Worm (Caenorhabditis elegans) whole organism, late embryonic: ENCODE results near the gene F18A11.2.

Experiments used
- K09A11.1 ChIP-seq: sonication (generic microtip); optimal IDR thresholded peaks from 2 replicates; lab custom pipeline; 2017; ENCODE audit warnings: antibody characterized with exemption, mild to moderate bottlenecking, missing genetic modification characterization, missing compliant biosample characterization; ENCODE audit not compliant: insufficient read depth
- ceh-9 ChIP-seq: sonication (generic microtip); optimal IDR thresholded peaks from 2 replicates; lab custom pipeline; 2016; ENCODE audit warnings: mild to moderate bottlenecking, missing genetic modification characterization, inconsistent platforms, missing compliant biosample characterization
- hlh-13 ChIP-seq: fragments of 200-800 bp; sonication (Bioruptor generic); optimal IDR thresholded peaks from 2 replicates; lab custom pipeline; 2018; ENCODE audit warnings: mild to moderate bottlenecking, missing genetic modification characterization, missing compliant biosample characterization
- nhr-11 ChIP-seq: fragments of 150-350 bp; optimal IDR thresholded peaks from 2 replicates; lab custom pipeline; 2014; ENCODE audit warnings: missing biosample characterization, missing genetic modification characterization
- pax-1 ChIP-seq: fragments of 150-350 bp; optimal IDR thresholded peaks from 2 replicates; lab custom pipeline; 2014; ENCODE audit warnings: missing biosample characterization, missing genetic modification characterization
- syd-9 ChIP-seq: sonication (generic microtip); optimal IDR thresholded peaks from 2 replicates; lab custom pipeline; 2016; ENCODE audit warnings: mild to moderate bottlenecking, missing genetic modification characterization, moderate library complexity, missing compliant biosample characterization
- unc-42 ChIP-seq: sonication (generic microtip); optimal IDR thresholded peaks from 2 replicates; lab custom pipeline; 2016; ENCODE audit warnings: missing genotype, missing genetic modification characterization, missing compliant biosample characterization

DNA sequence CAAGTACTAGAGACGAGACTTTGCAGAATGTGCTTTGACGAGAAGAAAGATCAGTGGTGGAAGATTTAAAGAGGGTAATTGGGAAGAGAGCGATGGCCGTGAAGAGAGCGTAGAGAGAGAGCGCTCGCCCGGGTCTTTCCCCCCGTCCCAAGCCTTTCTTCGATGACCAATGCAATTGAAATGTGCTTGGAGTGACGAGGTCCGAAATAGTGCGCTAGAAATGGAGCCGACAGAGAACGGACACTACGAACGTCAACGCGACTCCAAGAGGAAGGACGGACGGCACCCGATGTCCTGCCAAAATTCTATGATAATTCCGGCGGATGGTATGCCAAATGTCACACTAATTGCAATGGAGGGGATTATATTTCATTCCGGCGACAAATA, 1.5 kb upstream of the F18A11.2 start:
- TF ChIP-seq nhr-11 (tag; lab: Kevin White, UChicago) (no peak), pax-1 (no peak), K09A11.1 (tag; lab: Kevin White, UChicago) (no peak), ceh-9 (tag; lab: Kevin White, UChicago) (no peak), hlh-13 (GFP tag; lab: Kevin White, UChicago) (no peak), syd-9 (tag; lab: Kevin White, UChicago) (no peak), unc-42 (tag; lab: Kevin White, UChicago) (no peak)
